Worm (Caenorhabditis elegans): Measurements from ENCODE around the gene clec-5.

DNA sequence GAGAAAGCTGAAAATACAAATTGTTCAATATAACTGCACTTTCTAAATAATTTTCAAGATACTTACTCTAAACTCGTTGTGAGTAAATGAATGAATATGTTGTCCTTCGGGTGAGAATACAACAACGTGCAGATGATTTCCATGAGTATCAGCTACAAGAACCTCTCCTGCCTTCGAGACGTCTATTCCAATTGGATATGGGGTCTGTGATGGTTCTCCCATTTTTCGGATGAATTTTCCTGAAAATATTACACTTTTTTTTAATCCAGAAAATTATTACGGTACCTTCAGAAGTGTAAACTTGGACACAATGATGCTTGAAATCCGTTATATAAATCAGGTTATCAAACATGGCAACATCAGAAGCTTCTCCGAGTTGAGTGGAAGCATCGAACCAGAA lies 11.9 kb upstream of the clec-5 start:
- TF ChIP-seq sptf-1 (tag; optimal IDR thresholded peaks at IDR 0.05) (no peak), elt-2 (tag; optimal IDR thresholded peaks at IDR 0.05) (no peak), fkh-10 (GFP tag; optimal IDR thresholded peaks at IDR 0.05) (no peak), nhr-90 (tag; optimal IDR thresholded peaks at IDR 0.05; ENCODE audit: poor library complexity) (no peak), snpc-4 (tag; optimal IDR thresholded peaks at IDR 0.05) (no peak), vab-15 (tag; optimal IDR thresholded peaks at IDR 0.05) (no peak), lin-39 (tag; optimal IDR thresholded peaks at IDR 0.05) (no peak), ceh-82 (tag; optimal IDR thresholded peaks at IDR 0.05) (no peak), ztf-4 (tag; optimal IDR thresholded peaks at IDR 0.05) (no peak), egl-13 (tag; optimal IDR thresholded peaks at IDR 0.05) (no peak), egl-27 (tag; optimal IDR thresholded peaks at IDR 0.05) (no peak), nhr-237 (tag; optimal IDR thresholded peaks at IDR 0.05) (no peak), tbx-2 (tag; optimal IDR thresholded peaks at IDR 0.05) (no peak)

Data from whole organism, L1 larva.